Fruit fly (Drosophila melanogaster) whole organism, prepupa: Measurements from ENCODE around the gene Tep1.

ENCODE experiments used
- CG10669 ChIP-seq: fragments of 200-800 bp; sonication (Bioruptor generic); optimal IDR thresholded peaks from 3 replicates; lab custom pipeline; 2018; ENCODE audit warnings: missing biosample characterization, mild to moderate bottlenecking, missing genetic modification characterization, moderate library complexity
- CG4318 ChIP-seq: fragments of 200-800 bp; sonication (Bioruptor generic); optimal IDR thresholded peaks from 3 replicates; lab custom pipeline; 2017; ENCODE audit warnings: missing biosample characterization, mild to moderate bottlenecking, missing genetic modification characterization
- CG8119 ChIP-seq: fragments of 200-800 bp; sonication (Bioruptor generic); IDR thresholded peaks from 3 replicates; pipeline ENCODE4 v1.3.6; 2022; ENCODE audit warnings: missing biosample characterization, missing genetic modification characterization
- Ets96B ChIP-seq: fragments of 200-800 bp; optimal IDR thresholded peaks from 2 replicates; lab custom pipeline; 2019; ENCODE audit warnings: missing biosample characterization, mild to moderate bottlenecking, missing genetic modification characterization, moderate library complexity
- fkh ChIP-seq: fragments of 200-800 bp; sonication (Bioruptor generic); optimal IDR thresholded peaks from 3 replicates; lab custom pipeline; 2017; ENCODE audit warnings: missing biosample characterization, mild to moderate bottlenecking, missing genetic modification characterization, moderate library complexity
- net ChIP-seq: fragments of 200-800 bp; sonication (Bioruptor generic); optimal IDR thresholded peaks from 3 replicates; lab custom pipeline; 2016; ENCODE audit warnings: missing biosample characterization, missing genetic modification characterization
- spab ChIP-seq: fragments of 200-800 bp; sonication (Bioruptor generic); optimal IDR thresholded peaks from 2 replicates; lab custom pipeline; 2017; ENCODE audit warnings: missing biosample characterization, mild to moderate bottlenecking, missing genetic modification characterization, missing genetic modification reagents
- topi ChIP-seq: fragments of 200-800 bp; sonication (Bioruptor generic); optimal IDR thresholded peaks from 3 replicates; lab custom pipeline; 2016; ENCODE audit warnings: missing biosample characterization, missing genetic modification characterization

dm6 chr2L:15912901-15913673 is 19.5 kb upstream of the Tep1 start:
- TF ChIP-seq topi (GFP tag; lab: Kevin White, UChicago) (no peak), fkh (GFP tag; lab: Kevin White, UChicago) (peak; percentile 95), spab (GFP tag; lab: Kevin White, UChicago) (no peak), net (GFP tag; lab: Kevin White, UChicago) (no peak), CG10669 (GFP tag; lab: Kevin White, UChicago) (no peak), CG4318 (GFP tag; lab: Kevin White, UChicago) (no peak), CG8119 (GFP tag; lab: Robert Waterston, UW) (no peak), Ets96B (tag; lab: Kevin White, UChicago) (no peak)
